Worm (Caenorhabditis elegans) whole organism, young adult: ENCODE results near the gene acr-16.

Experiments
- C17E4.6 ChIP-seq: fragments of 200-800 bp; sonication (Bioruptor generic); IDR thresholded peaks from 2 replicates; pipeline ENCODE4 v1.3.6; 2022; ENCODE audit warnings: missing genetic modification reagents, missing genetic modification characterization, missing compliant biosample characterization
- F22D6.2 ChIP-seq: sonication (generic microtip); optimal IDR thresholded peaks from 2 replicates; lab custom pipeline; 2016; ENCODE audit warnings: mild to moderate bottlenecking, missing genetic modification characterization, missing compliant biosample characterization
- F55B11.4 ChIP-seq: sonication (generic microtip); optimal IDR thresholded peaks from 2 replicates; lab custom pipeline; 2016; ENCODE audit warnings: missing compliant biosample characterization, missing genetic modification characterization, borderline replicate concordance; ENCODE audit not compliant: insufficient read depth
- T26A5.8 ChIP-seq: sonication (generic microtip); optimal IDR thresholded peaks from 2 replicates; lab custom pipeline; 2016; ENCODE audit warnings: missing genetic modification characterization, missing compliant biosample characterization
- Y53G8AR.9 ChIP-seq: fragments of 200-800 bp; sonication (Bioruptor generic); conservative IDR thresholded peaks from 2 replicates; pipeline ENCODE4 v1.3.6; 2022; ENCODE audit warnings: missing genetic modification reagents, missing genetic modification characterization, missing compliant biosample characterization
- atf-7 ChIP-seq: sonication (generic microtip); optimal IDR thresholded peaks from 2 replicates; lab custom pipeline; 2017; ENCODE audit warnings: mild to moderate bottlenecking, missing genetic modification characterization, missing compliant biosample characterization
- ccch-3 ChIP-seq: fragments of 200-800 bp; sonication (Bioruptor generic); optimal IDR thresholded peaks from 2 replicates; lab custom pipeline; 2018; ENCODE audit warnings: mild to moderate bottlenecking, missing genetic modification characterization, missing compliant biosample characterization
- ceh-40 ChIP-seq: fragments of 200-800 bp; sonication (Bioruptor generic); IDR thresholded peaks from 2 replicates; pipeline ENCODE4 v1.3.6; 2022; ENCODE audit warnings: missing genetic modification characterization, missing compliant biosample characterization
- die-1 ChIP-seq: sonication (generic microtip); optimal IDR thresholded peaks from 2 replicates; lab custom pipeline; 2016; ENCODE audit warnings: missing genotype, mild to moderate bottlenecking, missing genetic modification characterization, missing compliant biosample characterization
- dpl-1 ChIP-seq: fragments of 150-350 bp; optimal IDR thresholded peaks from 2 replicates; lab custom pipeline; 2014; ENCODE audit warnings: missing biosample characterization, missing genetic modification reagents, missing genetic modification characterization
- ekl-4 ChIP-seq: fragments of 200-800 bp; sonication (Bioruptor generic); IDR thresholded peaks from 2 replicates; pipeline ENCODE4 v1.3.6; 2022; ENCODE audit warnings: missing genetic modification reagents, missing genetic modification characterization, missing compliant biosample characterization
- gei-17 ChIP-seq: fragments of 200-800 bp; sonication (Bioruptor generic); optimal IDR thresholded peaks from 2 replicates; lab custom pipeline; 2018; ENCODE audit warnings: mild to moderate bottlenecking, missing genetic modification characterization, missing compliant biosample characterization
- hlh-26 ChIP-seq: fragments of 200-800 bp; sonication (Bioruptor generic); conservative IDR thresholded peaks from 2 replicates; pipeline ENCODE4 v1.3.6; 2022; ENCODE audit warnings: missing genetic modification reagents, missing genetic modification characterization, missing compliant biosample characterization
- hmg-1.2 ChIP-seq: fragments of 200-800 bp; sonication (Bioruptor generic); IDR thresholded peaks from 2 replicates; pipeline ENCODE4 v1.3.6; 2022; ENCODE audit warnings: missing genetic modification reagents, missing genetic modification characterization, missing compliant biosample characterization
- lin-26 ChIP-seq: fragments of 200-800 bp; sonication (Bioruptor generic); IDR thresholded peaks from 2 replicates; pipeline ENCODE4 v1.3.6; 2022; ENCODE audit warnings: missing genetic modification reagents, missing genetic modification characterization, missing compliant biosample characterization
- lin-40 ChIP-seq: sonication (generic microtip); optimal IDR thresholded peaks from 2 replicates; lab custom pipeline; 2016; ENCODE audit warnings: missing genetic modification characterization, mild to moderate bottlenecking, missing compliant biosample characterization, missing genotype, missing genetic modification reagents
- madf-3 ChIP-seq: fragments of 200-800 bp; sonication (Bioruptor generic); IDR thresholded peaks from 2 replicates; pipeline ENCODE4 v1.3.6; 2022; ENCODE audit warnings: missing genetic modification reagents, missing genetic modification characterization, missing compliant biosample characterization
- madf-8 ChIP-seq: fragments of 200-800 bp; sonication (Bioruptor generic); conservative IDR thresholded peaks from 2 replicates; pipeline ENCODE4 v1.3.6; 2022; ENCODE audit warnings: missing genetic modification reagents, missing genetic modification characterization, missing compliant biosample characterization
- mes-4 ChIP-seq: sonication (generic microtip); optimal IDR thresholded peaks from 2 replicates; lab custom pipeline; 2016; ENCODE audit warnings: missing genotype, missing genetic modification characterization, missing compliant biosample characterization
- mxl-1 ChIP-seq: sonication (generic microtip); optimal IDR thresholded peaks from 2 replicates; lab custom pipeline; 2016; ENCODE audit warnings: missing genetic modification characterization, missing compliant biosample characterization
- pha-4 ChIP-seq: fragments of 150-350 bp; sonication (generic microtip); optimal IDR thresholded peaks from 2 replicates; lab custom pipeline; 2014; ENCODE audit warnings: missing biosample characterization, missing genetic modification reagents, missing genetic modification characterization
- rcor-1 ChIP-seq: fragments of 200-800 bp; sonication (Bioruptor generic); IDR thresholded peaks from 2 replicates; pipeline ENCODE4 v1.3.6; 2022; ENCODE audit warnings: missing genetic modification reagents, missing genetic modification characterization, missing compliant biosample characterization
- rec-8 ChIP-seq, 2 experiments: sonication (generic microtip); optimal IDR thresholded peaks; 2 replicates each; lab custom pipeline; 2016; ENCODE audit warnings: mild to moderate bottlenecking in 2 of 2, missing genetic modification characterization in 2 of 2, missing genetic modification reagents in 2 of 2, missing genotype in 2 of 2, missing biosample characterization in 1 of 2, missing compliant biosample characterization in 1 of 2, moderate library complexity in 1 of 2
- repo-1 ChIP-seq: sonication (generic microtip); optimal IDR thresholded peaks from 2 replicates; lab custom pipeline; 2017; ENCODE audit warnings: mild to moderate bottlenecking, missing genetic modification characterization, missing compliant biosample characterization
- rpc-1 ChIP-seq, 2 experiments: fragments of 150-350 bp in 1 of 2; sonication (generic microtip) in 1 of 2; optimal IDR thresholded peaks; 2 replicates each; lab custom pipeline; 2014 to 2018; ENCODE audit warnings: missing biosample characterization in 1 of 2, missing genetic modification characterization in 1 of 2, missing genetic modification reagents in 1 of 2, missing genotype in 1 of 2
- snpc-1.1 ChIP-seq: sonication (generic microtip); optimal IDR thresholded peaks from 2 replicates; lab custom pipeline; 2017; ENCODE audit warnings: missing genetic modification characterization, mild to moderate bottlenecking, missing compliant biosample characterization, antibody characterized with exemption, moderate library complexity, missing genotype, missing genetic modification reagents; ENCODE audit not compliant: insufficient read depth
- snpc-3.4 ChIP-seq: sonication (generic microtip); optimal IDR thresholded peaks from 2 replicates; lab custom pipeline; 2017; ENCODE audit warnings: missing genetic modification characterization, mild to moderate bottlenecking, missing compliant biosample characterization, antibody characterized with exemption, moderate library complexity, missing genotype, missing genetic modification reagents
- snpc-4 ChIP-seq, 5 experiments: fragments of 150-350 bp in 1 of 5; sonication (generic microtip) in 4 of 5; optimal IDR thresholded peaks; 2 replicates each; lab custom pipeline; 2014 to 2018; ENCODE audit warnings: missing genetic modification characterization in 5 of 5, missing biosample characterization in 3 of 5, antibody characterized with exemption in 2 of 5, mild to moderate bottlenecking in 2 of 5, missing compliant biosample characterization in 2 of 5, missing genotype in 2 of 5, moderate library complexity in 2 of 5, missing genetic modification reagents in 1 of 5
- tbp1 ChIP-seq: fragments of 200-800 bp; sonication (Bioruptor generic); optimal IDR thresholded peaks from 2 replicates; lab custom pipeline; 2018; ENCODE audit warnings: mild to moderate bottlenecking, missing genetic modification characterization, missing compliant biosample characterization
- tbx-9 ChIP-seq: sonication (generic microtip); optimal IDR thresholded peaks from 2 replicates; lab custom pipeline; 2016; ENCODE audit warnings: borderline replicate concordance, missing genetic modification characterization, inconsistent platforms, missing compliant biosample characterization
- tlf-1 ChIP-seq: fragments of 200-800 bp; sonication (Bioruptor generic); optimal IDR thresholded peaks from 2 replicates; lab custom pipeline; 2018; ENCODE audit warnings: mild to moderate bottlenecking, missing genetic modification characterization, missing compliant biosample characterization
- ztf-22 ChIP-seq: fragments of 200-800 bp; sonication (Bioruptor generic); optimal IDR thresholded peaks from 2 replicates; lab custom pipeline; 2018; ENCODE audit warnings: mild to moderate bottlenecking, missing genetic modification characterization, moderate library complexity, missing compliant biosample characterization
- ztf-3 ChIP-seq: fragments of 200-800 bp; sonication (Bioruptor generic); optimal IDR thresholded peaks from 2 replicates; lab custom pipeline; 2018; ENCODE audit warnings: mild to moderate bottlenecking, missing genetic modification characterization, missing compliant biosample characterization

acr-16 gene

DNA sequence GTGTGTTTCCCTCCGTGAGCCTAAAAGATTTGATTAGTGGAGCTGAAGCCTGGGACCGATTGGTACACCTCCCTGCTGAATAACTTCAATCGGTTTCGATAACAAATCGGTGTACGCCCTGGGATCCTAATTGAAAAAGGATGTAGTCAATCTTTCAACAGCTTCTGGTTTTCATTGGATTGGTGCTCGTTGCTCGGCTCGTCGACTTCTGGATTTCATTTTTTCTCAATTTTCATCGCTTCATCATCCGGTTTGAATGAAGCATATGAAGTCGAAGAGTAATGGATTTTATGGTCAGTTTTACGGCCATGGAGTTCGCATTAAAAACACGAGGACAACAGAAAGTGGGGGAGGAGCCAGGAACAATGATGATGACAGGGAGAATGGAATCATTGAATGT lies 5.1 kb upstream of the acr-16 start:
- no peak for TF ChIP-seq snpc-1.1 (tag; lab: Kevin White, UChicago)
- no peak for TF ChIP-seq ztf-3 (GFP tag; lab: Kevin White, UChicago)
- no peak for TF ChIP-seq lin-40 (tag; lab: Kevin White, UChicago)
- TF ChIP-seq ccch-3 (GFP tag; lab: Kevin White, UChicago) = no peak
- TF ChIP-seq T26A5.8 (tag; lab: Kevin White, UChicago) = no peak
- no peak for TF ChIP-seq tbx-9
- no peak for TF ChIP-seq rec-8 (tag; optimal IDR thresholded peaks at IDR 0.05; lab: Kevin White, UChicago)
- TF ChIP-seq F22D6.2 (tag; lab: Kevin White, UChicago) = no peak
- TF ChIP-seq snpc-4 (GFP tag; optimal IDR thresholded peaks at IDR 0.05; lab: Kevin White, UChicago) = no peak
- no peak for TF ChIP-seq snpc-4 (tag; optimal IDR thresholded peaks at IDR 0.05; lab: Kevin White, UChicago)
- no peak for TF ChIP-seq madf-8 (GFP tag; lab: Robert Waterston, UW)
- TF ChIP-seq atf-7 (tag; lab: Kevin White, UChicago) = no peak
- no peak for TF ChIP-seq hlh-26 (GFP tag; lab: Robert Waterston, UW)
- TF ChIP-seq hmg-1.2 (GFP tag; lab: Robert Waterston, UW) = no peak
- no peak for TF ChIP-seq rcor-1 (GFP tag; lab: Robert Waterston, UW)
- no peak for TF ChIP-seq mxl-1 (tag; lab: Kevin White, UChicago)
- TF ChIP-seq mes-4 (tag; lab: Kevin White, UChicago) = no peak
- TF ChIP-seq madf-3 = no peak
- no peak for TF ChIP-seq C17E4.6 (GFP tag; lab: Robert Waterston, UW)

- TF ChIP-seq snpc-1.1 (tag; lab: Kevin White, UChicago) (peak; percentile 35), snpc-3.4 (tag; lab: Kevin White, UChicago) (peak; percentile 6), snpc-4 (GFP tag; optimal IDR thresholded peaks at IDR 0.05; lab: Kevin White, UChicago) (peak; percentile 27), snpc-4 (tag; optimal IDR thresholded peaks at IDR 0.05; lab: Kevin White, UChicago) (peak in 3 of 4 experiments; percentile 38 to 94 (median 86))
Observed at ce11 chrV:8558826-8559225, 2.2 kb upstream of the acr-16 start.

ce11 chrV:8565075-8565474 lies 4.1 kb downstream of the acr-16 start, which contains the start of gene F25G6.8:
Gene F25G6.8 (minus strand): TSS chrV:8565175.
- TF ChIP-seq ceh-40 (no peak), repo-1 (tag; lab: Kevin White, UChicago) (no peak), rpc-1 (optimal IDR thresholded peaks at IDR 0.05; lab: Kevin White, UChicago) (no peak), rpc-1 (tag; optimal IDR thresholded peaks at IDR 0.05; lab: Kevin White, UChicago) (no peak), dpl-1 (GFP tag; lab: Kevin White, UChicago) (no peak), pha-4 (tag; lab: Kevin White, UChicago) (no peak), F55B11.4 (tag; lab: Kevin White, UChicago) (no peak), lin-26 (GFP tag; lab: Robert Waterston, UW) (no peak), ekl-4 (GFP tag; lab: Robert Waterston, UW) (no peak), Y53G8AR.9 (GFP tag; lab: Robert Waterston, UW) (no peak), tbp1 (GFP tag; lab: Kevin White, UChicago) (no peak), tlf-1 (GFP tag; lab: Kevin White, UChicago) (no peak), gei-17 (no peak), die-1 (no peak), ztf-22 (GFP tag; lab: Kevin White, UChicago) (no peak)
